Worm (Caenorhabditis elegans) whole organism, early embryonic: ENCODE data around the gene wdfy-2.

ENCODE experiments used
- B0310.2 ChIP-seq: sonication (generic microtip); optimal IDR thresholded peaks from 2 replicates; lab custom pipeline; 2016; ENCODE audit warnings: mild to moderate bottlenecking, missing genetic modification characterization, missing compliant biosample characterization
- F13C5.2 ChIP-seq: sonication (generic microtip); optimal IDR thresholded peaks from 2 replicates; lab custom pipeline; 2017; ENCODE audit warnings: mild to moderate bottlenecking, missing genetic modification characterization, inconsistent platforms, missing compliant biosample characterization
- aly-1 ChIP-seq: sonication (generic microtip); optimal IDR thresholded peaks from 2 replicates; lab custom pipeline; 2016; ENCODE audit warnings: missing genetic modification characterization, missing compliant biosample characterization
- ama-1 ChIP-seq: fragments of 150-350 bp; optimal IDR thresholded peaks from 2 replicates; lab custom pipeline; 2014
- ceh-13 ChIP-seq: fragments of 200-800 bp; sonication (Bioruptor generic); optimal IDR thresholded peaks from 2 replicates; lab custom pipeline; 2018; ENCODE audit warnings: mild to moderate bottlenecking, missing genetic modification characterization, missing compliant biosample characterization
- ceh-36 ChIP-seq: sonication (generic microtip); optimal IDR thresholded peaks from 2 replicates; lab custom pipeline; 2016; ENCODE audit warnings: missing genetic modification characterization, inconsistent platforms, missing compliant biosample characterization
- ets-7 ChIP-seq: sonication (generic microtip); optimal IDR thresholded peaks from 2 replicates; lab custom pipeline; 2016; ENCODE audit warnings: missing genotype, missing genetic modification characterization, missing compliant biosample characterization
- flt-1 ChIP-seq: fragments of 200-800 bp; sonication (Bioruptor generic); IDR thresholded peaks from 2 replicates; pipeline ENCODE4 v1.3.6; 2022; ENCODE audit warnings: missing genetic modification characterization, missing compliant biosample characterization
- hmbx-1 ChIP-seq: sonication (generic microtip); optimal IDR thresholded peaks from 2 replicates; lab custom pipeline; 2016; ENCODE audit warnings: mild to moderate bottlenecking, missing genetic modification characterization, missing compliant biosample characterization
- hmg-4 ChIP-seq: fragments of 200-800 bp; sonication (Bioruptor generic); optimal IDR thresholded peaks from 2 replicates; lab custom pipeline; 2018; ENCODE audit warnings: mild to moderate bottlenecking, missing genetic modification characterization, missing compliant biosample characterization
- hnd-1 ChIP-seq: sonication (generic microtip); optimal IDR thresholded peaks from 2 replicates; lab custom pipeline; 2016; ENCODE audit warnings: missing genetic modification characterization, missing compliant biosample characterization
- pes-1 ChIP-seq: fragments of 200-800 bp; sonication (Bioruptor generic); IDR thresholded peaks from 2 replicates; pipeline ENCODE4 v1.3.6; 2022; ENCODE audit warnings: missing genetic modification reagents, missing genetic modification characterization, missing compliant biosample characterization
- scrt-1 ChIP-seq: fragments of 200-800 bp; sonication (Bioruptor generic); IDR thresholded peaks from 2 replicates; pipeline ENCODE4 v1.3.6; 2022; ENCODE audit warnings: missing genetic modification characterization, missing compliant biosample characterization
- sea-1 ChIP-seq: fragments of 200-800 bp; sonication (Bioruptor generic); conservative IDR thresholded peaks from 2 replicates; pipeline ENCODE4 v1.3.6; 2022; ENCODE audit warnings: missing genetic modification characterization, missing compliant biosample characterization
- tbx-11 ChIP-seq: fragments of 200-800 bp; sonication (Bioruptor generic); IDR thresholded peaks from 2 replicates; pipeline ENCODE4 v1.3.6; 2022; ENCODE audit warnings: missing genetic modification characterization, missing compliant biosample characterization
- tbx-37 ChIP-seq: fragments of 200-800 bp; sonication (Bioruptor generic); conservative IDR thresholded peaks from 2 replicates; pipeline ENCODE4 v1.3.6; 2022; ENCODE audit warnings: missing genetic modification reagents, missing genetic modification characterization, missing compliant biosample characterization
- tra-4 ChIP-seq: sonication (generic microtip); optimal IDR thresholded peaks from 2 replicates; lab custom pipeline; 2017; ENCODE audit warnings: missing genetic modification characterization, missing compliant biosample characterization

wdfy-2 gene

ce11 chrII:9283668-9284357, 35.9 kb upstream of the wdfy-2 start:
- TF ChIP-seq hmg-4 (GFP tag; lab: Kevin White, UChicago) = no peak
- no peak for TF ChIP-seq ceh-36
- TF ChIP-seq B0310.2 = no peak
- no peak for TF ChIP-seq hmbx-1 (tag; lab: Kevin White, UChicago)
- TF ChIP-seq tbx-11 (GFP tag; lab: Robert Waterston, UW) = 0 out of 2 replicates have a peak, but pooled peaks have one; percentile 11
- TF ChIP-seq ets-7 (tag; lab: Kevin White, UChicago) = no peak

- TF ChIP-seq tbx-37 (GFP tag; lab: Robert Waterston, UW) (0 out of 2 replicates have a peak, but pooled peaks have one; percentile 10), hmg-4 (GFP tag; lab: Kevin White, UChicago) (no peak), sea-1 (GFP tag; lab: Robert Waterston, UW) (0 out of 2 replicates have a peak, but pooled peaks have one; percentile 6), ama-1 (lab: Kevin White, UChicago) (no peak)
These were observed 35.1 kb upstream of the wdfy-2 start for ce11 chrII:9284358-9285170.

ce11 chrII:9285171-9286025, 34.3 kb upstream of the wdfy-2 start, which contains the start of gene mtrr-1:
Gene mtrr-1, plus strand, starts transcription at chrII:9285975.
- TF ChIP-seq F13C5.2 (tag; lab: Kevin White, UChicago) = no peak
- no peak for TF ChIP-seq pes-1 (GFP tag; lab: Robert Waterston, UW)
- TF ChIP-seq hnd-1 (tag; lab: Kevin White, UChicago) = no peak
- TF ChIP-seq ceh-13 (GFP tag; lab: Kevin White, UChicago) = no peak
- TF ChIP-seq tbx-37 (GFP tag; lab: Robert Waterston, UW) = no peak
- TF ChIP-seq ceh-36 = no peak
- no peak for TF ChIP-seq flt-1 (GFP tag; lab: Robert Waterston, UW)
- TF ChIP-seq ets-7 (tag; lab: Kevin White, UChicago) = no peak
- no peak for TF ChIP-seq ama-1 (lab: Kevin White, UChicago)
- TF ChIP-seq sea-1 (GFP tag; lab: Robert Waterston, UW) = no peak
- TF ChIP-seq scrt-1 (GFP tag; lab: Robert Waterston, UW) = no peak
- no peak for TF ChIP-seq aly-1 (tag; lab: Kevin White, UChicago)
- no peak for TF ChIP-seq tra-4
- TF ChIP-seq hmg-4 (GFP tag; lab: Kevin White, UChicago) = no peak

- TF ChIP-seq F13C5.2 (tag; lab: Kevin White, UChicago) (no peak), hmg-4 (GFP tag; lab: Kevin White, UChicago) (no peak), hmbx-1 (tag; lab: Kevin White, UChicago) (no peak), aly-1 (tag; lab: Kevin White, UChicago) (no peak), tbx-11 (GFP tag; lab: Robert Waterston, UW) (no peak), tra-4 (no peak), ceh-13 (GFP tag; lab: Kevin White, UChicago) (no peak), pes-1 (GFP tag; lab: Robert Waterston, UW) (no peak), flt-1 (GFP tag; lab: Robert Waterston, UW) (no peak), ceh-36 (no peak), scrt-1 (GFP tag; lab: Robert Waterston, UW) (no peak), hnd-1 (tag; lab: Kevin White, UChicago) (no peak), B0310.2 (no peak), sea-1 (GFP tag; lab: Robert Waterston, UW) (no peak), ama-1 (lab: Kevin White, UChicago) (no peak), tbx-37 (GFP tag; lab: Robert Waterston, UW) (no peak), ets-7 (tag; lab: Kevin White, UChicago) (no peak)
These were observed 30.5 kb upstream of the wdfy-2 start for ce11 chrII:9289127-9289526.

DNA sequence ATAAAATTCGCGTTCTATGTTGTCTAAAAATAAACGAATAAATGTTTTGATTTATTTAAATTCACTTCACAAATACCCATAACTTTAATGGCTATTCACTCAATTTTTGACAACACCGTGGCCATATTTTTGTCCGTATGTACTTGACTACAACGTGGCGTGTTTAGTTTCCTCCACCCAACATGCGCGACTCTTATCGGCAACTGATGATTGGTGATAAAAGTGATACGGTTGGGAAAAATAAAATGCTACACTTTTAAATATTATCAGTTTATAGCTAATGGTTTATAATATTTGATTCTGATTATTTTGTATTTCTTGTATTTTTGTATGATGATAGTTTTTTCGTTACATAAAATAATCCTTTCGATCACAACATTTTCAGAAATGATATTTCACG, 28.0 kb upstream of the wdfy-2 start, which contains the start of gene acs-7:
Gene acs-7 (plus strand): TSS at position 386 of the 400 bp plus-strand sequence.
- TF ChIP-seq ets-7 (tag; lab: Kevin White, UChicago) = no peak
- no peak for TF ChIP-seq F13C5.2 (tag; lab: Kevin White, UChicago)
- TF ChIP-seq scrt-1 (GFP tag; lab: Robert Waterston, UW) = no peak
- no peak for TF ChIP-seq tra-4
- no peak for TF ChIP-seq hmg-4 (GFP tag; lab: Kevin White, UChicago)
- TF ChIP-seq pes-1 (GFP tag; lab: Robert Waterston, UW) = no peak
- no peak for TF ChIP-seq ceh-36
- no peak for TF ChIP-seq ceh-13 (GFP tag; lab: Kevin White, UChicago)
- no peak for TF ChIP-seq tbx-37 (GFP tag; lab: Robert Waterston, UW)
- TF ChIP-seq hnd-1 (tag; lab: Kevin White, UChicago) = no peak
- TF ChIP-seq B0310.2 = no peak
- no peak for TF ChIP-seq flt-1 (GFP tag; lab: Robert Waterston, UW)
- no peak for TF ChIP-seq tbx-11 (GFP tag; lab: Robert Waterston, UW)
- no peak for TF ChIP-seq ama-1 (lab: Kevin White, UChicago)
- TF ChIP-seq sea-1 (GFP tag; lab: Robert Waterston, UW) = no peak

DNA sequence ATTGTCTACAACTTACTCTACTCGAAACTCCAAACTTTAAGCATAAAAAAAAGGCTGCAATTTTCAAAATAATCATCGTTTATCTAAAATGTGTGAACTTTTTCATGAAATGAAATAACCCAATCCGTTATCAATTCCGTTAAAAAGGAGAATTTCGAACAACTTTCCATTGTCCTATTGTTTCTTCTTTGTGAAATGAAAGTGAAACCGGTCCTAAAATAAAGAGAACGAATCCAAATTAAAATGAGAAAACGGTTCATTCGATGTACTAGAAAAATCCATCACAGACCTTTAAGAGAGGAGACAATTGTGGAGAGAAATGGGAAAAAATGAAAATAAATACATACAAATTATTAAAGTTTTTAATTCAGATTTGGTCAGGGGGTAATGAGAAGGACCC, 24.0 kb upstream of the wdfy-2 start, which contains the start of gene C01G6.9:
Gene C01G6.9 (minus strand): TSS at position 141 of the 400 bp plus-strand sequence.
- TF ChIP-seq F13C5.2 (tag; lab: Kevin White, UChicago) = no peak
- TF ChIP-seq pes-1 (GFP tag; lab: Robert Waterston, UW) = no peak
- no peak for TF ChIP-seq ama-1 (lab: Kevin White, UChicago)
- TF ChIP-seq tbx-11 (GFP tag; lab: Robert Waterston, UW) = no peak
- TF ChIP-seq hmbx-1 (tag; lab: Kevin White, UChicago) = no peak
- TF ChIP-seq ceh-13 (GFP tag; lab: Kevin White, UChicago) = no peak
- TF ChIP-seq tra-4 = no peak
- TF ChIP-seq B0310.2 = no peak
- no peak for TF ChIP-seq scrt-1 (GFP tag; lab: Robert Waterston, UW)
- no peak for TF ChIP-seq flt-1 (GFP tag; lab: Robert Waterston, UW)
- no peak for TF ChIP-seq hnd-1 (tag; lab: Kevin White, UChicago)
- no peak for TF ChIP-seq tbx-37 (GFP tag; lab: Robert Waterston, UW)
